Fruit fly (Drosophila melanogaster): ENCODE measurements around the gene CG14658.

CG14658 gene

dm6 chr3R:4809944-4810653 is 20.2 kb downstream of the CG14658 start:
- no peak for TF ChIP-seq noc (tag; optimal IDR thresholded peaks at IDR 0.05)

- no peak for TF ChIP-seq noc (tag; optimal IDR thresholded peaks at IDR 0.05)
These were observed 22.7 kb downstream of the CG14658 start for dm6 chr3R:4807582-4807981.

- TF ChIP-seq noc (tag; optimal IDR thresholded peaks at IDR 0.05) = peak; percentile 22
These were observed 24.0 kb downstream of the CG14658 start for dm6 chr3R:4806318-4806757.

- TF ChIP-seq noc (tag; optimal IDR thresholded peaks at IDR 0.05) = no peak
These were observed 25.2 kb downstream of the CG14658 start for dm6 chr3R:4804828-4805707.

- TF ChIP-seq noc (tag; optimal IDR thresholded peaks at IDR 0.05) = no peak
These were observed 26.1 kb downstream of the CG14658 start for dm6 chr3R:4804126-4804649.

- TF ChIP-seq noc (tag; optimal IDR thresholded peaks at IDR 0.05) = no peak
These were observed 32.3 kb downstream of the CG14658 start for dm6 chr3R:4798025-4798424.

dm6 chr3R:4797585-4797984 is 32.7 kb downstream of the CG14658 start:
- TF ChIP-seq noc (tag; optimal IDR thresholded peaks at IDR 0.05) = no peak

dm6 chr3R:4784622-4785021 is 45.7 kb downstream of the CG14658 start, which contains the start of gene Ccdc39:
TSS of gene Ccdc39 (minus strand) at chr3R:4784722.
- no peak for TF ChIP-seq noc (tag; optimal IDR thresholded peaks at IDR 0.05)

dm6 chr3R:4780721-4781120 is 49.6 kb downstream of the CG14658 start:
- TF ChIP-seq noc (tag; optimal IDR thresholded peaks at IDR 0.05) = no peak

dm6 chr3R:4780262-4780661 is 50.1 kb downstream of the CG14658 start, which contains the start of gene CG14655:
TSS of gene CG14655 (minus strand) at chr3R:4780302.
- TF ChIP-seq noc (tag; optimal IDR thresholded peaks at IDR 0.05) = no peak
